Worm (Caenorhabditis elegans): ENCODE data around the gene K10C2.12.

ce11 chrX:6412575-6412974 is 8.0 kb downstream of the K10C2.12 start, which contains the start of gene T22E5.1:
- no peak for TF ChIP-seq R02D3.7 (tag; optimal IDR thresholded peaks at IDR 0.05)
- no peak for TF ChIP-seq snpc-4 (tag; optimal IDR thresholded peaks at IDR 0.05)
- no peak for TF ChIP-seq unc-55 (GFP tag; optimal IDR thresholded peaks at IDR 0.05)
- no peak for TF ChIP-seq unc-62 (GFP tag; optimal IDR thresholded peaks at IDR 0.05)
- no peak for TF ChIP-seq nhr-25 (tag; optimal IDR thresholded peaks at IDR 0.05)
- no peak for TF ChIP-seq ztf-11 (tag; optimal IDR thresholded peaks at IDR 0.05)
- no peak for TF ChIP-seq ZK546.5 (tag; optimal IDR thresholded peaks at IDR 0.05)
- TF ChIP-seq ceh-82 (tag; optimal IDR thresholded peaks at IDR 0.05) = no peak
- no peak for TF ChIP-seq fos-1 (tag; optimal IDR thresholded peaks at IDR 0.05)
- no peak for TF ChIP-seq egl-27 (tag; optimal IDR thresholded peaks at IDR 0.05)

Data from whole organism, L2 larva.